Fruit fly (Drosophila melanogaster) whole organism, pupa: Measurements from ENCODE around the gene APP-BP1.

Source experiments
- CG10348 ChIP-seq: fragments of 200-800 bp; sonication (Bioruptor generic); IDR thresholded peaks from 2 replicates; pipeline ENCODE4 v1.3.6; 2022; ENCODE audit warnings: missing biosample characterization, missing genetic modification characterization
- CG13204 ChIP-seq: fragments of 200-800 bp; sonication (Bioruptor generic); optimal IDR thresholded peaks from 2 replicates; lab custom pipeline; 2018; ENCODE audit warnings: missing biosample characterization, mild to moderate bottlenecking, missing genetic modification characterization, moderate library complexity
- CG15710 ChIP-seq: fragments of 200-800 bp; sonication (Bioruptor generic); optimal IDR thresholded peaks from 2 replicates; lab custom pipeline; 2018; ENCODE audit warnings: missing biosample characterization, mild to moderate bottlenecking, missing genetic modification characterization, moderate library complexity
- CG32121 ChIP-seq: fragments of 200-800 bp; sonication (Bioruptor generic); IDR thresholded peaks from 2 replicates; pipeline ENCODE4 v1.3.6; 2022; ENCODE audit warnings: missing biosample characterization, missing genetic modification characterization
- CG8159 ChIP-seq: fragments of 200-800 bp; sonication (Bioruptor generic); optimal IDR thresholded peaks from 3 replicates; lab custom pipeline; 2018; ENCODE audit warnings: missing biosample characterization, mild to moderate bottlenecking, missing genetic modification characterization, moderate library complexity
- CG9948 ChIP-seq: fragments of 200-800 bp; sonication (Bioruptor generic); optimal IDR thresholded peaks from 2 replicates; lab custom pipeline; 2018; ENCODE audit warnings: missing biosample characterization, mild to moderate bottlenecking, missing genetic modification characterization, moderate library complexity
- D1 ChIP-seq: fragments of 200-800 bp; sonication (Bioruptor generic); optimal IDR thresholded peaks from 2 replicates; lab custom pipeline; 2018; ENCODE audit warnings: missing biosample characterization, mild to moderate bottlenecking, missing genetic modification characterization, moderate library complexity
- EcR ChIP-seq: fragments of 200-800 bp; sonication (Bioruptor generic); optimal IDR thresholded peaks from 3 replicates; lab custom pipeline; 2019; ENCODE audit warnings: missing biosample characterization, missing genetic modification characterization, mild to moderate bottlenecking, moderate library complexity, missing genetic modification reagents
- Pif1A ChIP-seq: fragments of 200-800 bp; sonication (Bioruptor generic); optimal IDR thresholded peaks from 3 replicates; lab custom pipeline; 2016; ENCODE audit warnings: missing biosample characterization, missing genetic modification characterization
- Pif1B ChIP-seq: fragments of 200-800 bp; sonication (Bioruptor generic); optimal IDR thresholded peaks from 3 replicates; lab custom pipeline; 2016; ENCODE audit warnings: missing biosample characterization, missing genetic modification characterization
- Snoo ChIP-seq: fragments of 200-800 bp; sonication (Bioruptor generic); optimal IDR thresholded peaks from 3 replicates; lab custom pipeline; 2017; ENCODE audit warnings: missing biosample characterization, mild to moderate bottlenecking, missing genetic modification characterization, inconsistent platforms

dm6 chr3L:11107432-11107831 lies 9.2 kb downstream of the APP-BP1 start, which contains the start of gene CG32073:
- TF ChIP-seq EcR (GFP tag; lab: Kevin White, UChicago) (no peak), D1 (no peak), Pif1A (GFP tag; lab: Kevin White, UChicago) (no peak), CG13204 (no peak), Pif1B (no peak), CG32121 (GFP tag; lab: Robert Waterston, UW) (no peak), CG10348 (no peak), CG15710 (tag; lab: Kevin White, UChicago) (no peak), Snoo (no peak), CG8159 (tag; lab: Kevin White, UChicago) (no peak), CG9948 (no peak)
